Worm (Caenorhabditis elegans) whole organism, L4 larva: ENCODE measurements around the gene W09C2.8.

Experiments used
- F10B5.3 ChIP-seq: sonication (generic microtip); optimal IDR thresholded peaks from 2 replicates; lab custom pipeline; 2016; ENCODE audit warnings: mild to moderate bottlenecking, missing genetic modification characterization, missing compliant biosample characterization
- F26F4.8 ChIP-seq: fragments of 200-800 bp; sonication (Bioruptor generic); conservative IDR thresholded peaks from 2 replicates; pipeline ENCODE4 v1.3.6; 2022; ENCODE audit warnings: missing genetic modification characterization, missing compliant biosample characterization
- R02D3.7 ChIP-seq: fragments of 150-350 bp; sonication (generic microtip); optimal IDR thresholded peaks from 3 replicates; lab custom pipeline; 2014; ENCODE audit warnings: missing biosample characterization, missing genetic modification characterization
- Y105C5A.15 ChIP-seq: fragments of 200-800 bp; sonication (Bioruptor generic); IDR thresholded peaks from 2 replicates; pipeline ENCODE4 v1.3.6; 2022; ENCODE audit warnings: missing genetic modification characterization, missing compliant biosample characterization
- Y48G9A.11 ChIP-seq: fragments of 200-800 bp; sonication (Bioruptor generic); IDR thresholded peaks from 2 replicates; pipeline ENCODE4 v1.3.6; 2022; ENCODE audit warnings: missing genetic modification reagents, missing genetic modification characterization, missing compliant biosample characterization
- Y5F2A.4 ChIP-seq: fragments of 200-800 bp; sonication (Bioruptor generic); optimal IDR thresholded peaks from 2 replicates; lab custom pipeline; 2018; ENCODE audit warnings: mild to moderate bottlenecking, missing genetic modification characterization, missing compliant biosample characterization
- ZK337.2 ChIP-seq: fragments of 200-800 bp; sonication (Bioruptor generic); IDR thresholded peaks from 2 replicates; pipeline ENCODE4 v1.3.6; 2022; ENCODE audit warnings: missing genetic modification reagents, missing genetic modification characterization, missing compliant biosample characterization
- arid-1 ChIP-seq: fragments of 200-800 bp; sonication (Bioruptor generic); conservative IDR thresholded peaks from 2 replicates; pipeline ENCODE4 v1.3.6; 2022; ENCODE audit warnings: missing genetic modification reagents, missing genetic modification characterization, missing compliant biosample characterization
- attf-4 ChIP-seq: sonication (generic microtip); optimal IDR thresholded peaks from 3 replicates; lab custom pipeline; 2017; ENCODE audit warnings: missing biosample characterization, missing genetic modification characterization
- ceh-28 ChIP-seq: fragments of 150-350 bp; optimal IDR thresholded peaks from 2 replicates; lab custom pipeline; 2014; ENCODE audit warnings: missing biosample characterization, missing genetic modification reagents, missing genetic modification characterization
- ceh-32 ChIP-seq: sonication (generic microtip); optimal IDR thresholded peaks from 2 replicates; lab custom pipeline; 2016; ENCODE audit warnings: mild to moderate bottlenecking, missing genetic modification characterization, missing compliant biosample characterization; ENCODE audit not compliant: poor library complexity
- ctbp-1 ChIP-seq: fragments of 200-800 bp; sonication (Bioruptor generic); IDR thresholded peaks from 2 replicates; pipeline ENCODE4 v1.3.6; 2022; ENCODE audit warnings: missing genetic modification reagents, missing genetic modification characterization, missing compliant biosample characterization
- daf-16 ChIP-seq, 3 experiments: sonication (generic microtip); optimal IDR thresholded peaks; 2 replicates each; lab custom pipeline; 2016 to 2017; ENCODE audit warnings: missing genetic modification characterization in 3 of 3, missing genetic modification reagents in 3 of 3, mild to moderate bottlenecking in 2 of 3, missing compliant biosample characterization in 2 of 3, missing biosample characterization in 1 of 3, moderate library complexity in 1 of 3
- daf-19 ChIP-seq: fragments of 200-800 bp; sonication (Bioruptor generic); conservative IDR thresholded peaks from 2 replicates; pipeline ENCODE4 v1.3.6; 2022; ENCODE audit warnings: missing genetic modification characterization, missing compliant biosample characterization
- dmd-6 ChIP-seq: fragments of 200-800 bp; sonication (Bioruptor generic); IDR thresholded peaks from 2 replicates; pipeline ENCODE4 v1.3.6; 2022; ENCODE audit warnings: missing genetic modification reagents, missing genetic modification characterization, missing compliant biosample characterization
- dmd-9 ChIP-seq: fragments of 200-800 bp; sonication (Bioruptor generic); IDR thresholded peaks from 2 replicates; pipeline ENCODE4 v1.3.6; 2022; ENCODE audit warnings: missing genetic modification reagents, missing genetic modification characterization, missing compliant biosample characterization
- dpl-1 ChIP-seq: fragments of 150-350 bp; optimal IDR thresholded peaks from 2 replicates; lab custom pipeline; 2014; ENCODE audit warnings: missing biosample characterization, missing genetic modification reagents, missing genetic modification characterization
- dve-1 ChIP-seq: sonication (generic microtip); optimal IDR thresholded peaks from 2 replicates; lab custom pipeline; 2017; ENCODE audit warnings: antibody characterized with exemption, mild to moderate bottlenecking, missing genetic modification characterization, missing compliant biosample characterization; ENCODE audit not compliant: insufficient read depth
- hif-1 ChIP-seq, 2 experiments: sonication (generic microtip); optimal IDR thresholded peaks; 2 replicates each; lab custom pipeline; 2016 to 2017; ENCODE audit warnings: missing compliant biosample characterization in 2 of 2, missing genetic modification characterization in 2 of 2, missing genetic modification reagents in 2 of 2, missing genotype in 2 of 2, mild to moderate bottlenecking in 1 of 2
- hlh-11 ChIP-seq: fragments of 200-800 bp; sonication (Bioruptor generic); optimal IDR thresholded peaks from 2 replicates; lab custom pipeline; 2018; ENCODE audit warnings: mild to moderate bottlenecking, missing genetic modification characterization, missing compliant biosample characterization
- hlh-30 ChIP-seq: sonication (generic microtip); optimal IDR thresholded peaks from 2 replicates; lab custom pipeline; 2017; ENCODE audit warnings: antibody characterized with exemption, mild to moderate bottlenecking, missing genetic modification characterization, missing compliant biosample characterization; ENCODE audit not compliant: insufficient read depth
- lim-7 ChIP-seq: fragments of 200-800 bp; sonication (Bioruptor generic); IDR thresholded peaks from 2 replicates; pipeline ENCODE4 v1.3.6; 2022; ENCODE audit warnings: missing genetic modification characterization, missing compliant biosample characterization
- lin-13 ChIP-seq: fragments of 150-350 bp; optimal IDR thresholded peaks from 2 replicates; lab custom pipeline; 2014; ENCODE audit warnings: missing biosample characterization, missing genetic modification reagents, missing genetic modification characterization
- lir-3 ChIP-seq: sonication (generic microtip); optimal IDR thresholded peaks from 2 replicates; lab custom pipeline; 2016; ENCODE audit warnings: mild to moderate bottlenecking, missing genetic modification characterization, missing compliant biosample characterization
- lsy-2 ChIP-seq, 2 experiments: fragments of 150-350 bp in 1 of 2; sonication (generic microtip) in 1 of 2; optimal IDR thresholded peaks; 2 replicates each; lab custom pipeline; 2014 to 2017; ENCODE audit warnings: missing biosample characterization in 2 of 2, missing genetic modification characterization in 2 of 2
- madf-5 ChIP-seq, 2 experiments: fragments of 200-800 bp; sonication (Bioruptor generic); IDR thresholded peaks; 2 replicates each; pipeline ENCODE4 v1.3.6; 2022; ENCODE audit warnings: missing compliant biosample characterization in 2 of 2, missing genetic modification characterization in 2 of 2
- mdl-1 ChIP-seq, 2 experiments: fragments of 150-350 bp in 1 of 2; sonication (generic microtip) in 1 of 2; optimal IDR thresholded peaks; 2 replicates each; lab custom pipeline; 2014 to 2017; ENCODE audit warnings: missing biosample characterization in 2 of 2, missing genetic modification characterization in 2 of 2
- mdt-29 ChIP-seq: fragments of 200-800 bp; sonication (Bioruptor generic); IDR thresholded peaks from 2 replicates; pipeline ENCODE4 v1.3.6; 2022; ENCODE audit warnings: missing genetic modification reagents, missing genetic modification characterization, missing compliant biosample characterization
- mep-1 ChIP-seq: fragments of 150-350 bp; sonication (generic microtip); optimal IDR thresholded peaks from 3 replicates; lab custom pipeline; 2014; ENCODE audit warnings: missing biosample characterization, missing genetic modification characterization
- nhr-10 ChIP-seq: fragments of 150-350 bp; optimal IDR thresholded peaks from 2 replicates; lab custom pipeline; 2014; ENCODE audit warnings: missing biosample characterization, missing genetic modification characterization
- nhr-102 ChIP-seq: sonication (generic microtip); optimal IDR thresholded peaks from 2 replicates; lab custom pipeline; 2016; ENCODE audit warnings: mild to moderate bottlenecking, missing genetic modification characterization, moderate library complexity, missing compliant biosample characterization
- nhr-11 ChIP-seq: fragments of 150-350 bp; optimal IDR thresholded peaks from 2 replicates; lab custom pipeline; 2014; ENCODE audit warnings: missing biosample characterization, missing genetic modification characterization
- nhr-111 ChIP-seq: fragments of 200-800 bp; sonication (Bioruptor generic); optimal IDR thresholded peaks from 2 replicates; lab custom pipeline; 2018; ENCODE audit warnings: mild to moderate bottlenecking, missing genetic modification characterization, missing compliant biosample characterization
- nhr-237 ChIP-seq: sonication (generic microtip); optimal IDR thresholded peaks from 2 replicates; lab custom pipeline; 2017; ENCODE audit warnings: missing biosample characterization, missing genetic modification characterization
- nhr-28 ChIP-seq: fragments of 150-350 bp; optimal IDR thresholded peaks from 2 replicates; lab custom pipeline; 2014; ENCODE audit warnings: missing biosample characterization, missing genetic modification characterization
- nhr-77 ChIP-seq: fragments of 150-350 bp; optimal IDR thresholded peaks from 2 replicates; lab custom pipeline; 2014; ENCODE audit warnings: missing biosample characterization, missing genetic modification characterization
- php-3 ChIP-seq: fragments of 200-800 bp; sonication (Bioruptor generic); IDR thresholded peaks from 2 replicates; pipeline ENCODE4 v1.3.6; 2022; ENCODE audit warnings: missing genetic modification reagents, missing genetic modification characterization, missing compliant biosample characterization
- set-16 ChIP-seq: fragments of 200-800 bp; sonication (Bioruptor generic); IDR thresholded peaks from 2 replicates; pipeline ENCODE4 v1.3.6; 2022; ENCODE audit warnings: missing genetic modification reagents, missing genetic modification characterization, missing compliant biosample characterization
- snpc-1.2 ChIP-seq: fragments of 200-800 bp; sonication (Bioruptor generic); IDR thresholded peaks from 2 replicates; pipeline ENCODE4 v1.3.6; 2022; ENCODE audit warnings: missing genetic modification reagents, missing genetic modification characterization, missing compliant biosample characterization
- tag-97 ChIP-seq: fragments of 200-800 bp; sonication (Bioruptor generic); IDR thresholded peaks from 2 replicates; pipeline ENCODE4 v1.3.6; 2022; ENCODE audit warnings: missing genetic modification characterization, missing compliant biosample characterization
- tra-1 ChIP-seq: fragments of 200-800 bp; sonication (Bioruptor generic); IDR thresholded peaks from 2 replicates; pipeline ENCODE4 v1.3.6; 2022; ENCODE audit warnings: missing genetic modification reagents, missing genetic modification characterization, missing compliant biosample characterization
- unc-130 ChIP-seq: sonication (generic microtip); optimal IDR thresholded peaks from 2 replicates; lab custom pipeline; 2016; ENCODE audit warnings: missing genetic modification reagents, missing genetic modification characterization, missing compliant biosample characterization
- unc-62 ChIP-seq, 3 experiments: fragments of 150-350 bp in 1 of 3; sonication (generic microtip); optimal IDR thresholded peaks in 2 of 3; peaks in 1 of 3; 1 replicate in 1 of 3; 2 replicates in 2 of 3; lab custom pipeline; 2014 to 2017; ENCODE audit warnings: missing biosample characterization in 3 of 3, missing genetic modification characterization in 3 of 3, missing genetic modification reagents in 3 of 3, missing genotype in 1 of 3
- vab-7 ChIP-seq: fragments of 200-800 bp; sonication (Bioruptor generic); IDR thresholded peaks from 2 replicates; pipeline ENCODE4 v1.3.6; 2022; ENCODE audit warnings: missing genetic modification reagents, missing genetic modification characterization, missing compliant biosample characterization

Gene W09C2.8

DNA sequence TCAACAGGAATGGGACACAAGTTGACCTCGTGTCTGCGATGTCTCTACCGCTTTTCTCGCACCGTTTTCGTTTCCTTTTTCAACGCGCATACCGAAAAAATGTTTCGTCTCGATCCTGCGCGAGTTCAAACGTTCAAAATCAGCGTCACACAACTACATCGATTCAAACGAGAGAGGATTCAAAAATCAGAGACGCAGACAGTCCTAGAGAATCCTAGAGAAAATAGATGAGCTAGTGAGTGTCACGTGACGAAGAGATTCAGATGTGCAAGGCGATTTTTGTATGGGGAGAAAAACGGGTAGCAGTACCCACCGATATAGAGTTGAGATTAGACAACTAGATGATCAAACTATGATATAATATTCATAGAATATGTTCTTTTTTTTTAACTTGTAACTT, 45.8 kb upstream of the W09C2.8 start (continued):
- no peak for TF ChIP-seq daf-19
- peak; percentile 5 for TF ChIP-seq mep-1 (tag; lab: Kevin White, UChicago)
- no peak for TF ChIP-seq Y105C5A.15
- TF ChIP-seq nhr-10 (tag; lab: Kevin White, UChicago), result no peak
- TF ChIP-seq nhr-111 (GFP tag; lab: Kevin White, UChicago), result no peak
- TF ChIP-seq nhr-237 (tag; lab: Kevin White, UChicago), result no peak
- TF ChIP-seq vab-7 (GFP tag; lab: Robert Waterston, UW), result no peak
- TF ChIP-seq unc-130 (GFP tag; lab: Kevin White, UChicago), result no peak
- no peak for TF ChIP-seq Y5F2A.4
- no peak for TF ChIP-seq ceh-28 (tag; lab: Kevin White, UChicago)
- no peak for TF ChIP-seq attf-4
- TF ChIP-seq set-16 (GFP tag; lab: Robert Waterston, UW), result no peak
- no peak for TF ChIP-seq daf-16 (GFP tag; optimal IDR thresholded peaks at IDR 0.05; lab: Kevin White, UChicago)
- TF ChIP-seq daf-16 (tag; optimal IDR thresholded peaks at IDR 0.05; lab: Kevin White, UChicago), result no peak
- no peak for TF ChIP-seq lir-3
- no peak for TF ChIP-seq mdt-29 (GFP tag; lab: Robert Waterston, UW)
- no peak for TF ChIP-seq lim-7 (GFP tag; lab: Robert Waterston, UW)
- no peak for TF ChIP-seq arid-1 (GFP tag; lab: Robert Waterston, UW)
- no peak for TF ChIP-seq ctbp-1 (GFP tag; lab: Robert Waterston, UW)
- no peak for TF ChIP-seq nhr-11 (tag; lab: Kevin White, UChicago)
- no peak for TF ChIP-seq tag-97 (GFP tag; lab: Robert Waterston, UW)
- no peak for TF ChIP-seq snpc-1.2 (GFP tag; lab: Robert Waterston, UW)
- TF ChIP-seq tra-1 (GFP tag; lab: Robert Waterston, UW), result no peak
- TF ChIP-seq F26F4.8, result no peak
- no peak for TF ChIP-seq ceh-32 (tag; lab: Kevin White, UChicago)
- TF ChIP-seq F10B5.3 (tag; lab: Kevin White, UChicago), result no peak
- no peak for TF ChIP-seq ZK337.2 (GFP tag; lab: Robert Waterston, UW)
- no peak for TF ChIP-seq lin-13 (GFP tag; lab: Kevin White, UChicago)
- TF ChIP-seq dmd-9 (GFP tag; lab: Robert Waterston, UW), result no peak
- no peak for TF ChIP-seq Y48G9A.11 (GFP tag; lab: Robert Waterston, UW)
- peak; percentile 81 for TF ChIP-seq nhr-28 (tag; lab: Kevin White, UChicago)
- no peak for TF ChIP-seq php-3
- no peak for TF ChIP-seq hif-1 (tag; optimal IDR thresholded peaks at IDR 0.05; lab: Kevin White, UChicago)
- no peak for TF ChIP-seq dpl-1 (GFP tag; lab: Kevin White, UChicago)
- no peak for TF ChIP-seq nhr-102 (tag; lab: Kevin White, UChicago)
- TF ChIP-seq, all 104 proteins: peak for 12

DNA sequence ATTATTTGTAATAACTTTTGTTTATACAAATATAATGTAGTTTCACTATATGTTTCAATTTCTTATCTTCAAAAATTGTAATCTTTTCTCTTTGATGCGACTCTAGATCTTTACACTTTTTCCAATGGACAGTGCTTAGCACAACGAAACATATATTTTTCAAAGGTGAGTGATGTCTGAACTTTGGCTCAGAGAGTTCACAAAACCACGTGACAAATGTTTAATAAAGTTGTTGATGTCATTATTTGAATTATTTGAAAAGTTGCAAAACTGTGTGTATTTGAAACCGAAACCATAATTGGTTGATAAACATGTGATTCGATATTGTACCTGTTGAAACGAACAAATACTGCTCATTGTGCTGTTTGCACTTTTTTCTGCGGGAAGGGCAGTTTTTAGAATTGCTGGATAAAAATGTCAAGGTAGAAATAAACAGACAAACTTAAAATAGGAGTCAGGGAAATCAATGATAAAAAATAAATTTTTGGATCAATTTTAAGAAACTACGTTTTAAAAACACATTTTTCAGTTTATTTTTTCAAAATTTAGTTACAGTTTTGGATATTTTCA, 44.0 kb upstream of the W09C2.8 start:
- TF ChIP-seq hlh-11 (tag; lab: Kevin White, UChicago), result peak; percentile 61
- TF ChIP-seq dve-1 (tag; lab: Kevin White, UChicago), result peak; percentile 83
- peak in 1 of 2 experiments; percentile 38 for TF ChIP-seq mdl-1 (tag; optimal IDR thresholded peaks at IDR 0.05; lab: Kevin White, UChicago)
- peak in 1 of 2 experiments; percentile 83 for TF ChIP-seq unc-62 (GFP tag; optimal IDR thresholded peaks at IDR 0.05 in 1 of 2; lab: Kevin White, UChicago)
- TF ChIP-seq unc-62 (tag; optimal IDR thresholded peaks at IDR 0.05; lab: Kevin White, UChicago), result no peak
- peak in 1 of 2 experiments; percentile 20 for TF ChIP-seq lsy-2 (tag; optimal IDR thresholded peaks at IDR 0.05; lab: Kevin White, UChicago)
- peak; percentile 57 for TF ChIP-seq dmd-6 (GFP tag; lab: Robert Waterston, UW)
- no peak for TF ChIP-seq R02D3.7 (tag; lab: Kevin White, UChicago)
- peak; percentile 13 for TF ChIP-seq nhr-77 (tag; lab: Kevin White, UChicago)
- TF ChIP-seq madf-5 (GFP tag; IDR thresholded peaks at IDR 0.05; lab: Robert Waterston, UW), result no peak
- no peak for TF ChIP-seq ceh-32 (tag; lab: Kevin White, UChicago)
- peak; percentile 61 for TF ChIP-seq nhr-28 (tag; lab: Kevin White, UChicago)
- peak; percentile 19 for TF ChIP-seq mep-1 (tag; lab: Kevin White, UChicago)
- TF ChIP-seq daf-16 (GFP tag; optimal IDR thresholded peaks at IDR 0.05; lab: Kevin White, UChicago), result no peak
- peak; percentile 94 for TF ChIP-seq daf-16 (tag; optimal IDR thresholded peaks at IDR 0.05; lab: Kevin White, UChicago)
- peak; percentile 65 for TF ChIP-seq hlh-30 (tag; lab: Kevin White, UChicago)
- TF ChIP-seq, all 104 proteins: peak for 11
